Worm (Caenorhabditis elegans) whole organism, young adult: Measurements from ENCODE around the gene srx-101.

Experiments used
- B0336.3 ChIP-seq: fragments of 200-800 bp; sonication (Bioruptor generic); IDR thresholded peaks from 2 replicates; pipeline ENCODE4 v1.3.6; 2022; ENCODE audit warnings: missing genetic modification characterization, missing compliant biosample characterization
- C17E4.6 ChIP-seq: fragments of 200-800 bp; sonication (Bioruptor generic); IDR thresholded peaks from 2 replicates; pipeline ENCODE4 v1.3.6; 2022; ENCODE audit warnings: missing genetic modification reagents, missing genetic modification characterization, missing compliant biosample characterization
- D2030.7 ChIP-seq: fragments of 200-800 bp; sonication (Bioruptor generic); IDR thresholded peaks from 2 replicates; pipeline ENCODE4 v1.3.6; 2022; ENCODE audit warnings: missing genetic modification reagents, missing genetic modification characterization, missing compliant biosample characterization
- F23B12.7 ChIP-seq: sonication (generic microtip); optimal IDR thresholded peaks from 2 replicates; lab custom pipeline; 2017; ENCODE audit warnings: missing genetic modification characterization, mild to moderate bottlenecking, missing compliant biosample characterization, antibody characterized with exemption, moderate library complexity; ENCODE audit not compliant: insufficient read depth
- F33H1.4 ChIP-seq: fragments of 200-800 bp; sonication (Bioruptor generic); IDR thresholded peaks from 2 replicates; pipeline ENCODE4 v1.3.6; 2022; ENCODE audit warnings: missing genetic modification reagents, missing genetic modification characterization, missing compliant biosample characterization
- F49E8.2 ChIP-seq: sonication (generic microtip); optimal IDR thresholded peaks from 3 replicates; lab custom pipeline; 2017; ENCODE audit warnings: missing genetic modification characterization, mild to moderate bottlenecking, missing compliant biosample characterization, antibody characterized with exemption, moderate library complexity; ENCODE audit not compliant: insufficient read depth
- F52B5.7 ChIP-seq: sonication (generic microtip); optimal IDR thresholded peaks from 2 replicates; lab custom pipeline; 2016; ENCODE audit warnings: mild to moderate bottlenecking, missing genetic modification characterization, missing compliant biosample characterization
- F57A8.1 ChIP-seq: fragments of 200-800 bp; sonication (Bioruptor generic); optimal IDR thresholded peaks from 2 replicates; lab custom pipeline; 2018; ENCODE audit warnings: mild to moderate bottlenecking, missing genetic modification characterization, moderate library complexity, missing compliant biosample characterization
- K11D2.4 ChIP-seq: fragments of 200-800 bp; sonication (Bioruptor generic); IDR thresholded peaks from 2 replicates; pipeline ENCODE4 v1.3.6; 2022; ENCODE audit warnings: missing genetic modification reagents, missing genetic modification characterization, missing compliant biosample characterization
- Y53G8AR.9 ChIP-seq: fragments of 200-800 bp; sonication (Bioruptor generic); conservative IDR thresholded peaks from 2 replicates; pipeline ENCODE4 v1.3.6; 2022; ENCODE audit warnings: missing genetic modification reagents, missing genetic modification characterization, missing compliant biosample characterization
- Y56A3A.18 ChIP-seq: fragments of 200-800 bp; sonication (Bioruptor generic); IDR thresholded peaks from 2 replicates; pipeline ENCODE4 v1.3.6; 2022; ENCODE audit warnings: missing genetic modification reagents, missing genetic modification characterization, missing compliant biosample characterization
- akir-1 ChIP-seq: fragments of 200-800 bp; sonication (Bioruptor generic); optimal IDR thresholded peaks from 2 replicates; lab custom pipeline; 2018; ENCODE audit warnings: mild to moderate bottlenecking, missing genetic modification characterization, moderate library complexity, missing compliant biosample characterization
- ceh-40 ChIP-seq: fragments of 200-800 bp; sonication (Bioruptor generic); IDR thresholded peaks from 2 replicates; pipeline ENCODE4 v1.3.6; 2022; ENCODE audit warnings: missing genetic modification characterization, missing compliant biosample characterization
- die-1 ChIP-seq: sonication (generic microtip); optimal IDR thresholded peaks from 2 replicates; lab custom pipeline; 2016; ENCODE audit warnings: missing genotype, mild to moderate bottlenecking, missing genetic modification characterization, missing compliant biosample characterization
- dox-1 ChIP-seq: fragments of 200-800 bp; sonication (Bioruptor generic); IDR thresholded peaks from 2 replicates; pipeline ENCODE4 v1.3.6; 2022; ENCODE audit warnings: missing genetic modification reagents, missing genetic modification characterization, missing compliant biosample characterization
- dpl-1 ChIP-seq: fragments of 150-350 bp; optimal IDR thresholded peaks from 2 replicates; lab custom pipeline; 2014; ENCODE audit warnings: missing biosample characterization, missing genetic modification reagents, missing genetic modification characterization
- efl-1 ChIP-seq: fragments of 150-350 bp; optimal IDR thresholded peaks from 2 replicates; lab custom pipeline; 2014; ENCODE audit warnings: missing biosample characterization, missing genetic modification reagents, missing genetic modification characterization
- egrh-3 ChIP-seq: fragments of 200-800 bp; sonication (Bioruptor generic); IDR thresholded peaks from 2 replicates; pipeline ENCODE4 v1.3.6; 2022; ENCODE audit warnings: missing genetic modification reagents, missing genetic modification characterization, missing compliant biosample characterization
- ekl-4 ChIP-seq: fragments of 200-800 bp; sonication (Bioruptor generic); IDR thresholded peaks from 2 replicates; pipeline ENCODE4 v1.3.6; 2022; ENCODE audit warnings: missing genetic modification reagents, missing genetic modification characterization, missing compliant biosample characterization
- hmg-1.2 ChIP-seq: fragments of 200-800 bp; sonication (Bioruptor generic); IDR thresholded peaks from 2 replicates; pipeline ENCODE4 v1.3.6; 2022; ENCODE audit warnings: missing genetic modification reagents, missing genetic modification characterization, missing compliant biosample characterization
- lin-35 ChIP-seq, 3 experiments: fragments of 150-350 bp in 2 of 3; sonication (generic microtip) in 1 of 3; optimal IDR thresholded peaks; 2 replicates each; lab custom pipeline; 2014 to 2018; ENCODE audit warnings: missing biosample characterization in 3 of 3, missing genetic modification characterization in 3 of 3, missing genetic modification reagents in 3 of 3
- lin-40 ChIP-seq: sonication (generic microtip); optimal IDR thresholded peaks from 2 replicates; lab custom pipeline; 2016; ENCODE audit warnings: missing genetic modification characterization, mild to moderate bottlenecking, missing compliant biosample characterization, missing genotype, missing genetic modification reagents
- madf-6 ChIP-seq: fragments of 200-800 bp; sonication (Bioruptor generic); IDR thresholded peaks from 2 replicates; pipeline ENCODE4 v1.3.6; 2022; ENCODE audit warnings: missing genetic modification reagents, missing genetic modification characterization, missing compliant biosample characterization
- madf-8 ChIP-seq: fragments of 200-800 bp; sonication (Bioruptor generic); conservative IDR thresholded peaks from 2 replicates; pipeline ENCODE4 v1.3.6; 2022; ENCODE audit warnings: missing genetic modification reagents, missing genetic modification characterization, missing compliant biosample characterization
- mel-28 ChIP-seq: sonication (generic microtip); optimal IDR thresholded peaks from 2 replicates; lab custom pipeline; 2016; ENCODE audit warnings: borderline replicate concordance, mild to moderate bottlenecking, missing genetic modification characterization, missing compliant biosample characterization
- nfya-1 ChIP-seq: sonication (generic microtip); optimal IDR thresholded peaks from 2 replicates; lab custom pipeline; 2017; ENCODE audit warnings: antibody characterized with exemption, missing compliant biosample characterization, missing genetic modification characterization, borderline replicate concordance; ENCODE audit not compliant: insufficient read depth
- nhr-80 ChIP-seq: sonication (generic microtip); optimal IDR thresholded peaks from 2 replicates; lab custom pipeline; 2016; ENCODE audit warnings: missing genetic modification characterization, missing compliant biosample characterization
- snpc-3.4 ChIP-seq: sonication (generic microtip); optimal IDR thresholded peaks from 2 replicates; lab custom pipeline; 2017; ENCODE audit warnings: missing genetic modification characterization, mild to moderate bottlenecking, missing compliant biosample characterization, antibody characterized with exemption, moderate library complexity, missing genotype, missing genetic modification reagents
- snpc-4 ChIP-seq, 5 experiments: fragments of 150-350 bp in 1 of 5; sonication (generic microtip) in 4 of 5; optimal IDR thresholded peaks; 2 replicates each; lab custom pipeline; 2014 to 2018; ENCODE audit warnings: missing genetic modification characterization in 5 of 5, missing biosample characterization in 3 of 5, antibody characterized with exemption in 2 of 5, mild to moderate bottlenecking in 2 of 5, missing compliant biosample characterization in 2 of 5, missing genotype in 2 of 5, moderate library complexity in 2 of 5, missing genetic modification reagents in 1 of 5
- tbp1 ChIP-seq: fragments of 200-800 bp; sonication (Bioruptor generic); optimal IDR thresholded peaks from 2 replicates; lab custom pipeline; 2018; ENCODE audit warnings: mild to moderate bottlenecking, missing genetic modification characterization, missing compliant biosample characterization
- tbx-9 ChIP-seq: sonication (generic microtip); optimal IDR thresholded peaks from 2 replicates; lab custom pipeline; 2016; ENCODE audit warnings: borderline replicate concordance, missing genetic modification characterization, inconsistent platforms, missing compliant biosample characterization
- xnd-1 ChIP-seq: sonication (generic microtip); optimal IDR thresholded peaks from 2 replicates; lab custom pipeline; 2016; ENCODE audit warnings: missing genotype, missing genetic modification reagents, missing genetic modification characterization, missing compliant biosample characterization
- zim-3 ChIP-seq: sonication (generic microtip); optimal IDR thresholded peaks from 2 replicates; lab custom pipeline; 2017; ENCODE audit warnings: mild to moderate bottlenecking, missing genetic modification characterization, moderate library complexity, missing compliant biosample characterization
- ztf-18 ChIP-seq: sonication (generic microtip); optimal IDR thresholded peaks from 2 replicates; lab custom pipeline; 2016; ENCODE audit warnings: missing genotype, mild to moderate bottlenecking, missing genetic modification characterization, missing compliant biosample characterization
- ztf-28 ChIP-seq: fragments of 200-800 bp; sonication (Bioruptor generic); IDR thresholded peaks from 2 replicates; pipeline ENCODE4 v1.3.6; 2022; ENCODE audit warnings: missing genetic modification reagents, missing genetic modification characterization, missing compliant biosample characterization
- ztf-6 ChIP-seq: fragments of 200-800 bp; sonication (Bioruptor generic); IDR thresholded peaks from 2 replicates; pipeline ENCODE4 v1.3.6; 2022; ENCODE audit warnings: missing genetic modification reagents, missing genetic modification characterization, missing compliant biosample characterization

Gene srx-101

DNA sequence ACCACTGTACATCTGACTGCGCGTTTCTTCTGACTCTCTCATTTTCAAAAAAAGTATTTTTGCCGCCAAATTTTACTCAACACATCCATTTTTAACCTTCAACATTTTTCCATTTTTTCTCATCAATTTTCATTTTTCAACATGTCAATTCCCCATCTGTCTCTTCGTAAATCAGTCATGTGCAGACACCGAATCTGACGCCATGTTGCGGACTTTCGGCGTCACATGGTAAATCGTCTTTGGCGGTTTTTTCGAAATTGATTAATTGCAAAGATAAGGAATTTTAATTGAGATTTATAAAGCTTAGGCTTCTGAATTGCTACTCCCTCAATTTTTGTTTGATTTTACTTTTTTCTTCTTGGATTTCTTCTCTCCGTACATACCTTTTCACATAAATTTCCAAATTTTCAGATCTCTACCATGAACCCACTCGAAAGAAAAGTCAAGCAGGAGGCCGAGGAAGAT lies 7.7 kb downstream of the srx-101 start, which contains the start of gene F19B10.1 (continued):
- TF ChIP-seq lin-35 (GFP tag; optimal IDR thresholded peaks at IDR 0.05; lab: Kevin White, UChicago) (peak in 1 of 3 experiments; percentile 92), nhr-80 (tag; lab: Kevin White, UChicago) (peak; percentile 61), lin-40 (no peak), K11D2.4 (no peak), ztf-6 (no peak), dpl-1 (GFP tag; lab: Kevin White, UChicago) (peak; percentile 60), snpc-3.4 (tag; lab: Kevin White, UChicago) (no peak), zim-3 (tag; lab: Kevin White, UChicago) (no peak), snpc-4 (GFP tag; optimal IDR thresholded peaks at IDR 0.05; lab: Kevin White, UChicago) (no peak), snpc-4 (tag; optimal IDR thresholded peaks at IDR 0.05; lab: Kevin White, UChicago) (peak in 1 of 4 experiments; percentile 62), tbp1 (peak; percentile 37)

DNA sequence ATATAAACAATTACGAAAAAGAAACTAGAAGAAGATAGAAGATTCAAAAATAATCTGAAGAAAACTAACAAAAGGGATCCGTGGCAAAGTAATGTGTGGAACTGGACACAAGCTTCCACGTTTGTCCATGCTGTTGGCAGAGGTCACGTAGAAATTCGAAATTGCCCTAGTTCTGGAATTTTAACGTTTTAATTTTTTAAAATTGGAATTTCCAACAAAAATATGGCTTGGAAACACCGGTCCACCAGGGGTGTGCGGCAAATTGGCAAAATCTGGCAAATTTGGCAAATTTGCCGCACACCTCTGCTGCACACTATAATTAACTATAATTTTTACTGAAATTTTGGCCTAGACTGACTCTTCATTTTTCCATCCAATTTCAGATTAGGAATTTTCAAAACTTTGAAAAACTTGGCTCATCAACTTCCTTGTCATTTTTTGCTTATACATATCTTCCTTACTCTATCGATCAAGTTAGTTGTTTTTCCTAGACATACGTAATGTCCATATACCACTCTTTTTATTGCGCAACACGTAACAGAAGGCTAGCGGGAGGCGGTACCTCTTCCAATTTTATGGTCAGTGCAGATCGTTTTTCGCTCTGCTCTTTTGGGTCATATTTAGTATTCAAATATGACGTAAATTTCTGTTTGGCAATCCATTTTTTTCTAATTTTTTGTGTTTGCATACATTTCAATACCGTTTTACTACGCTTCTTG lies 9.0 kb downstream of the srx-101 start, which contains the start of gene F19B10.10:
Gene F19B10.10 (minus strand): TSS at position 51 of the 719 bp plus-strand sequence.
- TF ChIP-seq Y53G8AR.9 (GFP tag; lab: Robert Waterston, UW) (no peak), C17E4.6 (GFP tag; lab: Robert Waterston, UW) (no peak), ekl-4 (no peak), ztf-18 (tag; lab: Kevin White, UChicago) (no peak), mel-28 (tag; lab: Kevin White, UChicago) (no peak), D2030.7 (GFP tag; lab: Robert Waterston, UW) (no peak), zim-3 (tag; lab: Kevin White, UChicago) (no peak), F49E8.2 (no peak), Y56A3A.18 (GFP tag; lab: Robert Waterston, UW) (no peak), F52B5.7 (tag; lab: Kevin White, UChicago) (no peak), die-1 (tag; lab: Kevin White, UChicago) (no peak), ceh-40 (GFP tag; lab: Robert Waterston, UW) (no peak), nfya-1 (tag; lab: Kevin White, UChicago) (no peak), B0336.3 (GFP tag; lab: Robert Waterston, UW) (no peak), F57A8.1 (GFP tag; lab: Kevin White, UChicago) (no peak), F33H1.4 (GFP tag; lab: Robert Waterston, UW) (no peak)

DNA sequence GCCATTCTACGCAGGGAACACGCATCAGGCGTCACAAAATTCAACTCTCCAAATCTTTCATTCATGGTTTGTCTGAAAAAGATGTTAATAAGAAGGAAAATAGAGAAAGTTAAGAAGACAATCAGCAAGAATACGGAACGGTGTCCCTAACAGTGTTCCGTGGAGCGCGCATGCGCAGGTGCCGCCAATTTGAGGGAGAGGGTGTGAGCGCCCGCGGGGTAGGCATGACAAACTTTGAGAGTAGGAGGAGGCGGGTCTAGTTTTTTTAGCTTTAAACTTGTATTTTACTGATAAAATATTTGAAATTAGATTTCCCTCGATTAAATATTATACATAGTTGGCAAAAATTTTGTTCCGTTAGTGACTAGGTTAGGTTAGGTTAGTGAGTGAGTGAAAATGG lies 10.2 kb downstream of the srx-101 start:
- no peak for TF ChIP-seq ztf-28
- peak; percentile 70 for TF ChIP-seq madf-8 (GFP tag; lab: Robert Waterston, UW)
- no peak for TF ChIP-seq akir-1 (GFP tag; lab: Kevin White, UChicago)
- TF ChIP-seq tbx-9 (tag; lab: Kevin White, UChicago): no peak
- TF ChIP-seq efl-1 (GFP tag; lab: Kevin White, UChicago): peak; percentile 75
- TF ChIP-seq hmg-1.2 (GFP tag; lab: Robert Waterston, UW): peak; percentile 10; the same call in 1 of the 2 replicates
- no peak for TF ChIP-seq ekl-4
- TF ChIP-seq dox-1 (GFP tag; lab: Robert Waterston, UW): no peak
- peak; percentile 34 for TF ChIP-seq dpl-1 (GFP tag; lab: Kevin White, UChicago)
- no peak for TF ChIP-seq F23B12.7 (tag; lab: Kevin White, UChicago)
- peak; percentile 86 for TF ChIP-seq madf-6 (GFP tag; lab: Robert Waterston, UW)
- TF ChIP-seq egrh-3 (GFP tag; lab: Robert Waterston, UW): no peak
- TF ChIP-seq lin-35 (GFP tag; optimal IDR thresholded peaks at IDR 0.05; lab: Kevin White, UChicago): no peak
- TF ChIP-seq xnd-1 (tag; lab: Kevin White, UChicago): peak; percentile 34
